Worm (Caenorhabditis elegans) whole organism, young adult: ENCODE measurements around the gene lem-2.

Experiments used
- B0336.3 ChIP-seq: fragments of 200-800 bp; sonication (Bioruptor generic); IDR thresholded peaks from 2 replicates; pipeline ENCODE4 v1.3.6; 2022; ENCODE audit warnings: missing genetic modification characterization, missing compliant biosample characterization
- F33H1.4 ChIP-seq: fragments of 200-800 bp; sonication (Bioruptor generic); IDR thresholded peaks from 2 replicates; pipeline ENCODE4 v1.3.6; 2022; ENCODE audit warnings: missing genetic modification reagents, missing genetic modification characterization, missing compliant biosample characterization
- K11D2.4 ChIP-seq: fragments of 200-800 bp; sonication (Bioruptor generic); IDR thresholded peaks from 2 replicates; pipeline ENCODE4 v1.3.6; 2022; ENCODE audit warnings: missing genetic modification reagents, missing genetic modification characterization, missing compliant biosample characterization
- K12H6.12 ChIP-seq: fragments of 200-800 bp; sonication (Bioruptor generic); optimal IDR thresholded peaks from 2 replicates; lab custom pipeline; 2018; ENCODE audit warnings: mild to moderate bottlenecking, missing genetic modification characterization, missing compliant biosample characterization
- T07F8.4 ChIP-seq: sonication (generic microtip); optimal IDR thresholded peaks from 2 replicates; lab custom pipeline; 2016; ENCODE audit warnings: mild to moderate bottlenecking, missing genetic modification characterization, moderate library complexity, missing compliant biosample characterization
- T26A5.8 ChIP-seq: sonication (generic microtip); optimal IDR thresholded peaks from 2 replicates; lab custom pipeline; 2016; ENCODE audit warnings: missing genetic modification characterization, missing compliant biosample characterization
- Y53F4B.3 ChIP-seq: fragments of 200-800 bp; sonication (Bioruptor generic); IDR thresholded peaks from 2 replicates; pipeline ENCODE4 v1.3.6; 2022; ENCODE audit warnings: missing genetic modification reagents, missing genetic modification characterization, missing compliant biosample characterization
- Y67H2A.10 ChIP-seq: fragments of 200-800 bp; sonication (Bioruptor generic); conservative IDR thresholded peaks from 2 replicates; pipeline ENCODE4 v1.3.6; 2022; ENCODE audit warnings: missing genetic modification reagents, missing genetic modification characterization, missing compliant biosample characterization
- Y79H2A.3 ChIP-seq: fragments of 200-800 bp; sonication (Bioruptor generic); conservative IDR thresholded peaks from 2 replicates; pipeline ENCODE4 v1.3.6; 2022; ENCODE audit warnings: missing genetic modification reagents, missing genetic modification characterization, missing compliant biosample characterization
- Y95B8A.8 ChIP-seq: fragments of 200-800 bp; sonication (Bioruptor generic); IDR thresholded peaks from 2 replicates; pipeline ENCODE4 v1.3.6; 2022; ENCODE audit warnings: missing genetic modification reagents, missing genetic modification characterization, missing compliant biosample characterization
- ZK185.1 ChIP-seq: sonication (generic microtip); optimal IDR thresholded peaks from 2 replicates; lab custom pipeline; 2016; ENCODE audit warnings: mild to moderate bottlenecking, missing genetic modification characterization, missing compliant biosample characterization; ENCODE audit not compliant: poor library complexity, severe bottlenecking
- athp-1 ChIP-seq: sonication (generic microtip); optimal IDR thresholded peaks from 2 replicates; lab custom pipeline; 2017; ENCODE audit warnings: mild to moderate bottlenecking, missing genetic modification characterization, missing compliant biosample characterization
- attf-3 ChIP-seq: fragments of 200-800 bp; sonication (Bioruptor generic); conservative IDR thresholded peaks from 2 replicates; pipeline ENCODE4 v1.3.6; 2022; ENCODE audit warnings: missing genetic modification reagents, missing genetic modification characterization, missing compliant biosample characterization
- attf-5 ChIP-seq: fragments of 200-800 bp; sonication (Bioruptor generic); optimal IDR thresholded peaks from 2 replicates; lab custom pipeline; 2018; ENCODE audit warnings: mild to moderate bottlenecking, missing genetic modification characterization, missing compliant biosample characterization
- attf-6 ChIP-seq: fragments of 200-800 bp; sonication (Bioruptor generic); IDR thresholded peaks from 2 replicates; pipeline ENCODE4 v1.3.6; 2022; ENCODE audit warnings: missing genetic modification reagents, missing genetic modification characterization, missing compliant biosample characterization
- bed-1 ChIP-seq: fragments of 200-800 bp; sonication (Bioruptor generic); IDR thresholded peaks from 2 replicates; pipeline ENCODE4 v1.3.6; 2022; ENCODE audit warnings: missing genetic modification reagents, missing genetic modification characterization, missing compliant biosample characterization
- bed-2 ChIP-seq: fragments of 200-800 bp; sonication (Bioruptor generic); IDR thresholded peaks from 2 replicates; pipeline ENCODE4 v1.3.6; 2022; ENCODE audit warnings: missing genetic modification reagents, missing genetic modification characterization, missing compliant biosample characterization
- cebp-2 ChIP-seq: fragments of 200-800 bp; sonication (Bioruptor generic); IDR thresholded peaks from 2 replicates; pipeline ENCODE4 v1.3.6; 2022; ENCODE audit warnings: missing genetic modification characterization, missing compliant biosample characterization
- ceh-79 ChIP-seq: sonication (generic microtip); optimal IDR thresholded peaks from 2 replicates; lab custom pipeline; 2017; ENCODE audit warnings: mild to moderate bottlenecking, missing genetic modification characterization, missing compliant biosample characterization
- ceh-91 ChIP-seq: fragments of 200-800 bp; sonication (Bioruptor generic); IDR thresholded peaks from 2 replicates; pipeline ENCODE4 v1.3.6; 2022; ENCODE audit warnings: missing genetic modification reagents, missing genetic modification characterization, missing compliant biosample characterization
- chd-7 ChIP-seq: sonication (generic microtip); optimal IDR thresholded peaks from 2 replicates; lab custom pipeline; 2016; ENCODE audit warnings: mild to moderate bottlenecking, missing genetic modification characterization, moderate library complexity, missing compliant biosample characterization
- die-1 ChIP-seq: sonication (generic microtip); optimal IDR thresholded peaks from 2 replicates; lab custom pipeline; 2016; ENCODE audit warnings: missing genotype, mild to moderate bottlenecking, missing genetic modification characterization, missing compliant biosample characterization
- dpff-1 ChIP-seq: sonication (generic microtip); optimal IDR thresholded peaks from 2 replicates; lab custom pipeline; 2017; ENCODE audit warnings: mild to moderate bottlenecking, missing genetic modification characterization, missing compliant biosample characterization
- ets-4 ChIP-seq: fragments of 200-800 bp; sonication (Bioruptor generic); optimal IDR thresholded peaks from 2 replicates; lab custom pipeline; 2018; ENCODE audit warnings: mild to moderate bottlenecking, missing genetic modification characterization, missing compliant biosample characterization
- hmg-20 ChIP-seq: fragments of 200-800 bp; sonication (Bioruptor generic); IDR thresholded peaks from 2 replicates; pipeline ENCODE4 v1.3.6; 2022; ENCODE audit warnings: missing genetic modification reagents, missing genetic modification characterization, missing compliant biosample characterization
- lag-1 ChIP-seq: fragments of 200-800 bp; sonication (Bioruptor generic); IDR thresholded peaks from 2 replicates; pipeline ENCODE4 v1.3.6; 2022; ENCODE audit warnings: missing genetic modification reagents, missing genetic modification characterization, missing compliant biosample characterization
- let-526 ChIP-seq: fragments of 200-800 bp; sonication (Bioruptor generic); IDR thresholded peaks from 2 replicates; pipeline ENCODE4 v1.3.6; 2022; ENCODE audit warnings: missing genetic modification reagents, missing genetic modification characterization, missing compliant biosample characterization
- let-607 ChIP-seq, 2 experiments: fragments of 200-800 bp in 1 of 2; sonication (Bioruptor generic) in 1 of 2; sonication (generic microtip) in 1 of 2; optimal IDR thresholded peaks; 2 replicates each; lab custom pipeline; 2016 to 2018; ENCODE audit warnings: mild to moderate bottlenecking in 2 of 2, missing compliant biosample characterization in 2 of 2, missing genetic modification characterization in 2 of 2, moderate library complexity in 2 of 2, missing genotype in 1 of 2
- lin-40 ChIP-seq: sonication (generic microtip); optimal IDR thresholded peaks from 2 replicates; lab custom pipeline; 2016; ENCODE audit warnings: missing genetic modification characterization, mild to moderate bottlenecking, missing compliant biosample characterization, missing genotype, missing genetic modification reagents
- madf-3 ChIP-seq: fragments of 200-800 bp; sonication (Bioruptor generic); IDR thresholded peaks from 2 replicates; pipeline ENCODE4 v1.3.6; 2022; ENCODE audit warnings: missing genetic modification reagents, missing genetic modification characterization, missing compliant biosample characterization
- mel-28 ChIP-seq: sonication (generic microtip); optimal IDR thresholded peaks from 2 replicates; lab custom pipeline; 2016; ENCODE audit warnings: borderline replicate concordance, mild to moderate bottlenecking, missing genetic modification characterization, missing compliant biosample characterization
- nfya-1 ChIP-seq: sonication (generic microtip); optimal IDR thresholded peaks from 2 replicates; lab custom pipeline; 2017; ENCODE audit warnings: antibody characterized with exemption, missing compliant biosample characterization, missing genetic modification characterization, borderline replicate concordance; ENCODE audit not compliant: insufficient read depth
- nhr-80 ChIP-seq: sonication (generic microtip); optimal IDR thresholded peaks from 2 replicates; lab custom pipeline; 2016; ENCODE audit warnings: missing genetic modification characterization, missing compliant biosample characterization
- pbrm-1 ChIP-seq: fragments of 200-800 bp; sonication (Bioruptor generic); IDR thresholded peaks from 2 replicates; pipeline ENCODE4 v1.3.6; 2022; ENCODE audit warnings: missing genetic modification reagents, missing genetic modification characterization, missing compliant biosample characterization
- pha-4 ChIP-seq: fragments of 150-350 bp; sonication (generic microtip); optimal IDR thresholded peaks from 2 replicates; lab custom pipeline; 2014; ENCODE audit warnings: missing biosample characterization, missing genetic modification reagents, missing genetic modification characterization
- rcor-1 ChIP-seq: fragments of 200-800 bp; sonication (Bioruptor generic); IDR thresholded peaks from 2 replicates; pipeline ENCODE4 v1.3.6; 2022; ENCODE audit warnings: missing genetic modification reagents, missing genetic modification characterization, missing compliant biosample characterization
- rec-8 ChIP-seq, 2 experiments: sonication (generic microtip); optimal IDR thresholded peaks; 2 replicates each; lab custom pipeline; 2016; ENCODE audit warnings: mild to moderate bottlenecking in 2 of 2, missing genetic modification characterization in 2 of 2, missing genetic modification reagents in 2 of 2, missing genotype in 2 of 2, missing biosample characterization in 1 of 2, missing compliant biosample characterization in 1 of 2, moderate library complexity in 1 of 2
- rpc-1 ChIP-seq, 2 experiments: fragments of 150-350 bp in 1 of 2; sonication (generic microtip) in 1 of 2; optimal IDR thresholded peaks; 2 replicates each; lab custom pipeline; 2014 to 2018; ENCODE audit warnings: missing biosample characterization in 1 of 2, missing genetic modification characterization in 1 of 2, missing genetic modification reagents in 1 of 2, missing genotype in 1 of 2
- sea-2 ChIP-seq: fragments of 200-800 bp; sonication (Bioruptor generic); IDR thresholded peaks from 2 replicates; pipeline ENCODE4 v1.3.6; 2022; ENCODE audit warnings: missing genetic modification characterization, missing compliant biosample characterization
- snpc-1.1 ChIP-seq: sonication (generic microtip); optimal IDR thresholded peaks from 2 replicates; lab custom pipeline; 2017; ENCODE audit warnings: missing genetic modification characterization, mild to moderate bottlenecking, missing compliant biosample characterization, antibody characterized with exemption, moderate library complexity, missing genotype, missing genetic modification reagents; ENCODE audit not compliant: insufficient read depth
- unc-62 ChIP-seq: fragments of 150-350 bp; optimal IDR thresholded peaks from 2 replicates; lab custom pipeline; 2014; ENCODE audit warnings: missing biosample characterization, missing genetic modification reagents, missing genetic modification characterization
- zim-3 ChIP-seq: sonication (generic microtip); optimal IDR thresholded peaks from 2 replicates; lab custom pipeline; 2017; ENCODE audit warnings: mild to moderate bottlenecking, missing genetic modification characterization, moderate library complexity, missing compliant biosample characterization
- ztf-18 ChIP-seq: sonication (generic microtip); optimal IDR thresholded peaks from 2 replicates; lab custom pipeline; 2016; ENCODE audit warnings: missing genotype, mild to moderate bottlenecking, missing genetic modification characterization, missing compliant biosample characterization
- ztf-25 ChIP-seq: fragments of 200-800 bp; sonication (Bioruptor generic); IDR thresholded peaks from 2 replicates; pipeline ENCODE4 v1.3.6; 2022; ENCODE audit warnings: missing genetic modification reagents, missing genetic modification characterization, missing compliant biosample characterization
- ztf-3 ChIP-seq: fragments of 200-800 bp; sonication (Bioruptor generic); optimal IDR thresholded peaks from 2 replicates; lab custom pipeline; 2018; ENCODE audit warnings: mild to moderate bottlenecking, missing genetic modification characterization, missing compliant biosample characterization

Gene lem-2

DNA sequence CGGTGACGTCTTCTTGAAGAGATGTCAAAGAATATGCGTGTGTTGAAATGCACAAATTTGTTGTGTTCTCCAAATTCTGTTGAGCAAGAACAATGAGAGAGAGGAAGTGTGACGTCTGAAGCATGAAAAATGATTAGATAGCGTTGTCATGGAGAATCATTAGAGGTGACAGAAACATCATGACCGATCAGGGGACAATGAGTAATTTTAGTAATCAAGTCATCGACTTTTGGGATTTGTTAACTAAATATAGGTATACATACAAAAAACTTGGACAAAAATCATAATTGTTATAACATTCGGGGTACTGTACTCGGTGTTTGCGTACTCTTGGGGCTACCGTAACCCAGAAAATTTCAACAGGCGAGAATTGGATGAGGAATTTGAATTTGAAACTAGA is 11.0 kb upstream of the lem-2 start, which contains the start of gene daf-5:
Gene daf-5 (minus strand): TSS at position 101 of the 400 bp plus-strand sequence.
- TF ChIP-seq B0336.3 (GFP tag; lab: Robert Waterston, UW): no peak
- TF ChIP-seq let-607 (tag; optimal IDR thresholded peaks at IDR 0.05; lab: Kevin White, UChicago): no peak
- no peak for TF ChIP-seq pbrm-1 (GFP tag; lab: Robert Waterston, UW)
- TF ChIP-seq bed-1: no peak
- TF ChIP-seq let-526 (GFP tag; lab: Robert Waterston, UW): no peak
- TF ChIP-seq F33H1.4 (GFP tag; lab: Robert Waterston, UW): no peak
- TF ChIP-seq pha-4: no peak
- TF ChIP-seq die-1 (tag; lab: Kevin White, UChicago): no peak
- no peak for TF ChIP-seq Y79H2A.3
- no peak for TF ChIP-seq Y95B8A.8 (GFP tag; lab: Robert Waterston, UW)
- TF ChIP-seq ztf-25 (GFP tag; lab: Robert Waterston, UW): no peak
- TF ChIP-seq hmg-20 (GFP tag; lab: Robert Waterston, UW): no peak
- no peak for TF ChIP-seq mel-28 (tag; lab: Kevin White, UChicago)

- no peak for TF ChIP-seq rec-8 (tag; optimal IDR thresholded peaks at IDR 0.05; lab: Kevin White, UChicago)
- TF ChIP-seq ZK185.1 (tag; lab: Kevin White, UChicago): no peak
- TF ChIP-seq snpc-1.1 (tag; lab: Kevin White, UChicago): no peak
- TF ChIP-seq zim-3 (tag; lab: Kevin White, UChicago): no peak
- peak; percentile 5 for TF ChIP-seq nhr-80 (tag; lab: Kevin White, UChicago)
Measured at ce11 chrII:14053141-14053540, 10.1 kb upstream of the lem-2 start.

DNA sequence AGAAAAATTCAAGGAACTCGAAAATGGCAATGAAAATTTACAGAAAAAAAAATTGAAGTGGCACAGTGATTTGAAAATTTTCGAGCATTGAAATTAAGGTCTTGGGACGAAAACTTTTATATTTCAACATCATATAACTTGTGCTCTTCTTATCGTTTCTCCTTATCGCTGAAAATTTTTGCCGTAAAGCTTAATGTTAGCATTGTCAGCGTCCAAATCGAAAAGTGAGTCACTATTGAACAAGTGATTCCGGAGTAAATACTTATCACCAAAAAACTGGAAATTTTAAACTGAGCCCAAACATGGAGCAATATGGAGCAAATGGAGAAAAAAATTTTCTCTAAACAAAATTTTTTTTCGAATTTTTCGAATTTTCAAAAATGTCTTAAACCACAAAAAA is 7.5 kb upstream of the lem-2 start:
- TF ChIP-seq K12H6.12 (no peak), unc-62 (GFP tag; lab: Kevin White, UChicago) (no peak), bed-2 (GFP tag; lab: Robert Waterston, UW) (no peak), madf-3 (GFP tag; lab: Robert Waterston, UW) (no peak), T26A5.8 (no peak), nfya-1 (no peak), attf-6 (no peak), nhr-80 (tag; lab: Kevin White, UChicago) (no peak), Y79H2A.3 (no peak), lin-40 (tag; lab: Kevin White, UChicago) (no peak), T07F8.4 (tag; lab: Kevin White, UChicago) (no peak), athp-1 (tag; lab: Kevin White, UChicago) (no peak), ztf-18 (no peak), dpff-1 (no peak), Y53F4B.3 (GFP tag; lab: Robert Waterston, UW) (no peak), ceh-91 (GFP tag; lab: Robert Waterston, UW) (no peak), attf-3 (no peak), ets-4 (no peak), ztf-3 (GFP tag; lab: Kevin White, UChicago) (no peak)

DNA sequence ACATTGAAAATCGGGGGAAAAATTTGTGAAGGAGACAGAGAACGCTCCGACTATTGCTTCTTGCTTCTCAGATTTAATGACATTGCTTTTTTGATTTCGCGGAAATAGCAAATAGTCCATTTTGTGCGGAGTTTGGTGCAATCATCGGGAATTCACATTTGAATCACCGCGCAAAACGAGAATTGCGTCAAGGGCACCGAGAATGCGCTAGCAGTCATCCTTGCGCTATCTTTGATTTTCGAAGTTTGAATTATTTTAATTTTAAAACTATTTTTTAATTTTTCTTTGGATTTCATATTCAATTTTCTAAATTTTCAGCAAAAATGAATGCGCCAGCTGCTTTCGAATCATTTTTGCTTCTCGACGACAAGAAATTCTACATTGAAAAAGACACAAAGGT is 3.5 kb upstream of the lem-2 start, which contains the start of gene rpb-11:
Gene rpb-11 (plus strand): TSS at position 319 of the 400 bp plus-strand sequence.
- TF ChIP-seq dpff-1 (no peak), K11D2.4 (GFP tag; lab: Robert Waterston, UW) (peak; percentile 92), ceh-79 (tag; lab: Kevin White, UChicago) (no peak), rcor-1 (GFP tag; lab: Robert Waterston, UW) (peak; percentile 93), K12H6.12 (peak; percentile 62), sea-2 (no peak), Y67H2A.10 (GFP tag; lab: Robert Waterston, UW) (no peak), Y53F4B.3 (GFP tag; lab: Robert Waterston, UW) (no peak), madf-3 (GFP tag; lab: Robert Waterston, UW) (peak; percentile 95), attf-5 (GFP tag; lab: Kevin White, UChicago) (peak; percentile 95), chd-7 (tag; lab: Kevin White, UChicago) (peak; percentile 63), lag-1 (GFP tag; lab: Robert Waterston, UW) (no peak), cebp-2 (GFP tag; lab: Robert Waterston, UW) (no peak), rpc-1 (optimal IDR thresholded peaks at IDR 0.05; lab: Kevin White, UChicago) (no peak), rpc-1 (tag; optimal IDR thresholded peaks at IDR 0.05; lab: Kevin White, UChicago) (no peak)
